Fruit fly (Drosophila melanogaster) whole organism, wandering third instar larva: ENCODE data around the gene EMC4.
A peak's percentile ranks its signal among the peaks of the same experiment; 100 is the strongest.

ENCODE experiments used
- CrebA ChIP-seq: fragments of 200-800 bp; sonication (Bioruptor generic); optimal IDR thresholded peaks from 2 replicates; lab custom pipeline; 2016; ENCODE audit warnings: missing biosample characterization, mild to moderate bottlenecking, missing genetic modification characterization, borderline replicate concordance
- Dfd ChIP-seq: fragments of >200 bp; optimal IDR thresholded peaks from 2 replicates; lab custom pipeline; 2017; ENCODE audit warnings: missing biosample characterization, missing genetic modification characterization
- Hr78 ChIP-seq: fragments of >200 bp; optimal IDR thresholded peaks from 2 replicates; lab custom pipeline; 2017; ENCODE audit warnings: missing biosample characterization, missing genetic modification characterization
- Mio ChIP-seq: sonication (Bioruptor generic); optimal IDR thresholded peaks from 2 replicates; lab custom pipeline; 2016; ENCODE audit warnings: missing biosample characterization, missing genetic modification characterization
- Myc ChIP-seq: fragments of >200 bp; optimal IDR thresholded peaks from 2 replicates; lab custom pipeline; 2017
- OdsH ChIP-seq: fragments of 200-800 bp; sonication (Bioruptor generic); optimal IDR thresholded peaks from 2 replicates; lab custom pipeline; 2016; ENCODE audit warnings: missing biosample characterization, mild to moderate bottlenecking, missing genetic modification characterization
- br ChIP-seq: fragments of 200-800 bp; sonication (Bioruptor generic); optimal IDR thresholded peaks from 2 replicates; lab custom pipeline; 2016; ENCODE audit warnings: missing biosample characterization, missing genetic modification characterization
- dsf ChIP-seq: sonication (Bioruptor generic); optimal IDR thresholded peaks from 2 replicates; lab custom pipeline; 2016; ENCODE audit warnings: missing biosample characterization, missing genetic modification characterization, borderline replicate concordance
- lola ChIP-seq: fragments of >200 bp; optimal IDR thresholded peaks from 2 replicates; lab custom pipeline; 2017; ENCODE audit warnings: missing biosample characterization, missing genetic modification characterization
- pan ChIP-seq: fragments of >200 bp; optimal IDR thresholded peaks from 2 replicates; lab custom pipeline; 2017
- psq ChIP-seq: fragments of 200-800 bp; sonication (Bioruptor generic); optimal IDR thresholded peaks from 3 replicates; lab custom pipeline; 2017; ENCODE audit warnings: missing biosample characterization, mild to moderate bottlenecking, missing genetic modification characterization, moderate library complexity
- sv ChIP-seq: fragments of 200-800 bp; sonication (Bioruptor generic); optimal IDR thresholded peaks from 3 replicates; lab custom pipeline; 2016; ENCODE audit warnings: missing biosample characterization, missing genetic modification characterization
- usp ChIP-seq: fragments of >200 bp; optimal IDR thresholded peaks from 2 replicates; lab custom pipeline; 2017; ENCODE audit warnings: missing biosample characterization, missing genetic modification characterization

DNA sequence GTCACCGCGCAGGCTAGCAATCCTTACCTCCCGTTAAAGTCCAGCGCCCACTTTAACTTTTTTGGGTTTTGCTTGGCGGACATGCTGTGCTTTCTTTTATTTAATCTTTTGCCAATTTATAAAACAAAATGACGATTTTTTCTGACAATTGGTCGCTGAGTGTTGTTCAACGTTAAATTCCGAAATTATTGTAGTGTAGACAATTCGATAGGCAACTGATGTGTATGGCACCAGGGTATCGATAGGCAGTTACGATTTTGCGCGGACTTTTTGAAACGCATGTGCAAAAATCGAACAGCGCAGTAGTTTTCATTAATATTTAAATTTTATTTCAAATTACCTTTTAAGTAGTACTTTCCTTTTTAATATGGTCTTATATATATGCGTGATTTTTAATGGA is at the start of gene EMC4:
- TF ChIP-seq OdsH (GFP tag; lab: Kevin White, UChicago), result peak; percentile 59
- TF ChIP-seq psq, result peak; percentile 48
- no peak for TF ChIP-seq usp
- TF ChIP-seq Dfd (GFP tag; lab: Kevin White, UChicago), result no peak
- no peak for TF ChIP-seq CrebA (GFP tag; lab: Kevin White, UChicago)
- TF ChIP-seq br (GFP tag; lab: Kevin White, UChicago), result peak; percentile 53
- TF ChIP-seq pan, result no peak
- no peak for TF ChIP-seq lola (GFP tag; lab: Kevin White, UChicago)
- TF ChIP-seq Myc (lab: Kevin White, UChicago), result no peak
- peak; percentile 27 for TF ChIP-seq sv (GFP tag; lab: Kevin White, UChicago)
- no peak for TF ChIP-seq Hr78 (GFP tag; lab: Kevin White, UChicago)
- no peak for TF ChIP-seq Mio (GFP tag; lab: Kevin White, UChicago)
- peak; percentile 53 for TF ChIP-seq dsf
